Fruit fly (Drosophila melanogaster) whole organism, embryonic: ENCODE data around the gene CG13081.

Source experiments
- CG10267 ChIP-seq: fragments of 200-800 bp; sonication (Bioruptor generic); optimal IDR thresholded peaks from 2 replicates; lab custom pipeline; 2018; ENCODE audit warnings: missing biosample characterization, mild to moderate bottlenecking, missing genetic modification characterization, moderate library complexity
- CG10321 ChIP-seq: fragments of 200-800 bp; sonication (Bioruptor generic); IDR thresholded peaks from 2 replicates; pipeline ENCODE4 v1.3.6; 2022; ENCODE audit warnings: missing biosample characterization, missing genetic modification characterization
- CG10959 ChIP-seq: fragments of 200-800 bp; sonication (Bioruptor generic); IDR thresholded peaks from 2 replicates; pipeline ENCODE4 v1.3.6; 2022; ENCODE audit warnings: missing biosample characterization, missing genetic modification characterization
- CG12155 ChIP-seq: fragments of 200-800 bp; sonication (Bioruptor generic); optimal IDR thresholded peaks from 3 replicates; lab custom pipeline; 2016; ENCODE audit warnings: missing biosample characterization, missing genetic modification characterization
- CG13287 ChIP-seq: fragments of 200-800 bp; sonication (Bioruptor generic); IDR thresholded peaks from 2 replicates; pipeline ENCODE4 v1.3.6; 2022; ENCODE audit warnings: missing biosample characterization, missing genetic modification characterization; ENCODE audit not compliant: partially characterized antibody
- CG14667 ChIP-seq: fragments of 200-800 bp; sonication (Bioruptor generic); IDR thresholded peaks from 2 replicates; pipeline ENCODE4 v1.3.6; 2022; ENCODE audit warnings: missing biosample characterization, missing genetic modification characterization
- CG15073 ChIP-seq: fragments of 200-800 bp; sonication (Bioruptor generic); optimal IDR thresholded peaks from 2 replicates; lab custom pipeline; 2016; ENCODE audit warnings: missing biosample characterization, missing genetic modification characterization
- CG16779 ChIP-seq: fragments of 200-800 bp; sonication (Bioruptor generic); IDR thresholded peaks from 2 replicates; pipeline ENCODE4 v1.3.6; 2022; ENCODE audit warnings: missing biosample characterization, missing genetic modification characterization
- CG17328 ChIP-seq: fragments of 200-800 bp; sonication (Bioruptor generic); IDR thresholded peaks from 2 replicates; pipeline ENCODE4 v1.3.6; 2022; ENCODE audit warnings: missing biosample characterization, missing genetic modification characterization
- CG17361 ChIP-seq: fragments of 200-800 bp; sonication (Bioruptor generic); IDR thresholded peaks from 3 replicates; pipeline ENCODE4 v1.3.6; 2022; ENCODE audit warnings: missing biosample characterization, missing genetic modification characterization
- CG17802 ChIP-seq: fragments of 200-800 bp; sonication (Bioruptor generic); optimal IDR thresholded peaks from 2 replicates; lab custom pipeline; 2018; ENCODE audit warnings: missing biosample characterization, mild to moderate bottlenecking, missing genetic modification characterization, moderate library complexity
- CG18262 ChIP-seq: fragments of 200-800 bp; optimal IDR thresholded peaks from 3 replicates; lab custom pipeline; 2019; ENCODE audit warnings: missing biosample characterization, mild to moderate bottlenecking, missing genetic modification characterization, moderate library complexity
- CG2116 ChIP-seq: fragments of 200-800 bp; sonication (Bioruptor generic); optimal IDR thresholded peaks from 3 replicates; lab custom pipeline; 2018; ENCODE audit warnings: missing biosample characterization, mild to moderate bottlenecking, missing genetic modification characterization
- CG30403 ChIP-seq: fragments of 200-800 bp; sonication (Bioruptor generic); optimal IDR thresholded peaks from 3 replicates; lab custom pipeline; 2016; ENCODE audit warnings: missing biosample characterization, missing genetic modification characterization
- CG3838 ChIP-seq: fragments of 200-800 bp; sonication (Bioruptor generic); optimal IDR thresholded peaks from 3 replicates; lab custom pipeline; 2016; ENCODE audit warnings: missing biosample characterization, missing genetic modification characterization
- CG42726 ChIP-seq: fragments of 200-800 bp; sonication (Bioruptor generic); IDR thresholded peaks from 2 replicates; pipeline ENCODE4 v1.3.6; 2022; ENCODE audit warnings: missing biosample characterization, missing genetic modification characterization; ENCODE audit not compliant: partially characterized antibody
- CG8924 ChIP-seq: fragments of 200-800 bp; optimal IDR thresholded peaks from 3 replicates; lab custom pipeline; 2019; ENCODE audit warnings: missing biosample characterization, mild to moderate bottlenecking, missing genetic modification characterization, moderate library complexity
- Camta ChIP-seq: fragments of 200-800 bp; sonication (Bioruptor generic); optimal IDR thresholded peaks from 2 replicates; lab custom pipeline; 2016; ENCODE audit warnings: missing biosample characterization, missing genetic modification characterization
- D19B ChIP-seq: fragments of 200-800 bp; sonication (Bioruptor generic); optimal IDR thresholded peaks from 2 replicates; lab custom pipeline; 2017; ENCODE audit warnings: missing biosample characterization, mild to moderate bottlenecking, missing genetic modification characterization
- Ets65A ChIP-seq: fragments of 200-800 bp; sonication (Bioruptor generic); peaks from one replicate; lab custom pipeline; 2016; ENCODE audit warnings: missing biosample characterization, missing genetic modification characterization
- HHEX ChIP-seq: fragments of 200-800 bp; sonication (Bioruptor generic); optimal IDR thresholded peaks from 3 replicates; lab custom pipeline; 2017; ENCODE audit warnings: missing biosample characterization, mild to moderate bottlenecking, missing genetic modification characterization, missing genetic modification reagents
- HLH54F ChIP-seq: fragments of 200-800 bp; sonication (Bioruptor generic); optimal IDR thresholded peaks from 3 replicates; lab custom pipeline; 2016; ENCODE audit warnings: missing biosample characterization, missing genetic modification characterization
- HLHmδ ChIP-seq: fragments of 200-800 bp; sonication (Bioruptor generic); optimal IDR thresholded peaks from 2 replicates; lab custom pipeline; 2018; ENCODE audit warnings: missing biosample characterization, mild to moderate bottlenecking, missing genetic modification characterization, moderate library complexity
- Hmr ChIP-seq: fragments of 200-800 bp; sonication (Bioruptor generic); optimal IDR thresholded peaks from 3 replicates; lab custom pipeline; 2017; ENCODE audit warnings: mild to moderate bottlenecking, missing biosample characterization, missing genetic modification reagents, missing genetic modification characterization
- Max ChIP-seq: fragments of 200-800 bp; sonication (Bioruptor generic); optimal IDR thresholded peaks from 2 replicates; lab custom pipeline; 2016; ENCODE audit warnings: missing biosample characterization, mild to moderate bottlenecking, missing genetic modification characterization
- Ptx1 ChIP-seq: fragments of 200-800 bp; sonication (Bioruptor generic); IDR thresholded peaks from 2 replicates; pipeline ENCODE4 v1.3.6; 2022; ENCODE audit warnings: missing biosample characterization, missing genetic modification characterization
- Ravus ChIP-seq: fragments of 200-800 bp; sonication (Bioruptor generic); IDR thresholded peaks from 2 replicates; pipeline ENCODE4 v1.3.6; 2022; ENCODE audit warnings: missing biosample characterization, missing genetic modification characterization
- Rfx ChIP-seq: fragments of 200-800 bp; sonication (Bioruptor generic); IDR thresholded peaks from 2 replicates; pipeline ENCODE4 v1.3.6; 2022; ENCODE audit warnings: missing biosample characterization, missing genetic modification characterization
- Trl ChIP-seq, 3 experiments: fragments of >200 bp in 2 of 3; fragments of 200-800 bp in 1 of 3; sonication (Bioruptor generic) in 1 of 3; optimal IDR thresholded peaks; 2 replicates in 1 of 3; 3 replicates in 2 of 3; lab custom pipeline; 2016 to 2017; ENCODE audit warnings: missing biosample characterization in 1 of 3, missing genetic modification characterization in 1 of 3
- ab ChIP-seq: fragments of 200-800 bp; sonication (Bioruptor generic); optimal IDR thresholded peaks from 2 replicates; lab custom pipeline; 2016; ENCODE audit warnings: missing biosample characterization, missing genetic modification characterization
- al ChIP-seq: fragments of 200-800 bp; sonication (Bioruptor generic); IDR thresholded peaks from 2 replicates; pipeline ENCODE4 v1.3.6; 2022; ENCODE audit warnings: missing biosample characterization, missing genetic modification characterization
- bab2 ChIP-seq: fragments of 200-800 bp; sonication (Bioruptor generic); optimal IDR thresholded peaks from 2 replicates; lab custom pipeline; 2016; ENCODE audit warnings: missing biosample characterization, missing genetic modification characterization
- crol ChIP-seq: fragments of 200-800 bp; sonication (Bioruptor generic); IDR thresholded peaks from 2 replicates; pipeline ENCODE4 v1.3.6; 2022; ENCODE audit warnings: missing biosample characterization, missing genetic modification characterization
- da ChIP-seq: fragments of 200-800 bp; sonication (Bioruptor generic); optimal IDR thresholded peaks from 2 replicates; lab custom pipeline; 2016; ENCODE audit warnings: missing biosample characterization, missing genetic modification characterization
- dmrt11E ChIP-seq: fragments of 200-800 bp; sonication (Bioruptor generic); optimal IDR thresholded peaks from 3 replicates; lab custom pipeline; 2018; ENCODE audit warnings: missing biosample characterization, mild to moderate bottlenecking, missing genetic modification characterization, moderate library complexity
- ems ChIP-seq: fragments of 200-800 bp; sonication (Bioruptor generic); optimal IDR thresholded peaks from 3 replicates; lab custom pipeline; 2016; ENCODE audit warnings: missing biosample characterization, missing genetic modification characterization
- esg ChIP-seq: fragments of 200-800 bp; sonication (Bioruptor generic); conservative IDR thresholded peaks from 2 replicates; pipeline ENCODE4 v1.3.6; 2022; ENCODE audit warnings: missing biosample characterization, missing genetic modification characterization
- fd96Cb ChIP-seq: fragments of 200-800 bp; sonication (Bioruptor generic); optimal IDR thresholded peaks from 2 replicates; lab custom pipeline; 2018; ENCODE audit warnings: missing biosample characterization, mild to moderate bottlenecking, missing genetic modification characterization, moderate library complexity
- insv ChIP-seq, 2 experiments: fragments of 200-800 bp; sonication (Bioruptor generic); optimal IDR thresholded peaks; 3 replicates each; lab custom pipeline; 2016 to 2018; ENCODE audit warnings: missing biosample characterization in 2 of 2, missing genetic modification characterization in 2 of 2
- inv ChIP-seq: fragments of 200-800 bp; sonication (Bioruptor generic); IDR thresholded peaks from 2 replicates; pipeline ENCODE4 v1.3.6; 2022; ENCODE audit warnings: missing biosample characterization, missing genetic modification characterization; ENCODE audit not compliant: partially characterized antibody
- lmd ChIP-seq: fragments of 200-800 bp; sonication (Bioruptor generic); IDR thresholded peaks from 2 replicates; pipeline ENCODE4 v1.3.6; 2022; ENCODE audit warnings: missing biosample characterization, missing genetic modification characterization
- nerfin-1 ChIP-seq: fragments of 200-800 bp; sonication (Bioruptor generic); optimal IDR thresholded peaks from 3 replicates; lab custom pipeline; 2019; ENCODE audit warnings: missing biosample characterization, mild to moderate bottlenecking, missing genetic modification characterization, moderate library complexity
- org-1 ChIP-seq: fragments of 200-800 bp; sonication (Bioruptor generic); optimal IDR thresholded peaks from 2 replicates; lab custom pipeline; 2017; ENCODE audit warnings: missing biosample characterization, missing genetic modification characterization
- prd ChIP-seq, 3 experiments: fragments of >200 bp in 2 of 3; fragments of 200-800 bp in 1 of 3; sonication (Bioruptor generic) in 1 of 3; optimal IDR thresholded peaks in 2 of 3; IDR thresholded peaks in 1 of 3; 2 replicates in 2 of 3; 3 replicates in 1 of 3; pipeline versions ENCODE4 v1.3.6 to Lab custom; 2017 to 2022; ENCODE audit warnings: missing biosample characterization in 1 of 3, missing genetic modification characterization in 1 of 3
- pzg ChIP-seq: fragments of 200-800 bp; sonication (Bioruptor generic); optimal IDR thresholded peaks from 3 replicates; lab custom pipeline; 2018; ENCODE audit warnings: missing biosample characterization, mild to moderate bottlenecking, missing genetic modification characterization, moderate library complexity
- scrt ChIP-seq: fragments of 200-800 bp; sonication (Bioruptor generic); optimal IDR thresholded peaks from 2 replicates; lab custom pipeline; 2018; ENCODE audit warnings: missing biosample characterization, mild to moderate bottlenecking, missing genetic modification characterization, moderate library complexity
- ssp ChIP-seq: fragments of 200-800 bp; sonication (Bioruptor generic); IDR thresholded peaks from 2 replicates; pipeline ENCODE4 v1.3.6; 2022; ENCODE audit warnings: missing biosample characterization, missing genetic modification characterization
- tna ChIP-seq: fragments of 200-800 bp; sonication (Bioruptor generic); IDR thresholded peaks from 2 replicates; pipeline ENCODE4 v1.3.6; 2022; ENCODE audit warnings: missing biosample characterization, missing genetic modification characterization; ENCODE audit not compliant: partially characterized antibody
- ttk ChIP-seq: fragments of 200-800 bp; sonication (Bioruptor generic); IDR thresholded peaks from 2 replicates; pipeline ENCODE4 v2.1.2; 2022; ENCODE audit warnings: missing biosample characterization, missing genetic modification characterization
- tup ChIP-seq: fragments of 200-800 bp; sonication (Bioruptor generic); optimal IDR thresholded peaks from 2 replicates; lab custom pipeline; 2016; ENCODE audit warnings: missing biosample characterization, mild to moderate bottlenecking, missing genetic modification characterization, moderate library complexity

Gene CG13081

DNA sequence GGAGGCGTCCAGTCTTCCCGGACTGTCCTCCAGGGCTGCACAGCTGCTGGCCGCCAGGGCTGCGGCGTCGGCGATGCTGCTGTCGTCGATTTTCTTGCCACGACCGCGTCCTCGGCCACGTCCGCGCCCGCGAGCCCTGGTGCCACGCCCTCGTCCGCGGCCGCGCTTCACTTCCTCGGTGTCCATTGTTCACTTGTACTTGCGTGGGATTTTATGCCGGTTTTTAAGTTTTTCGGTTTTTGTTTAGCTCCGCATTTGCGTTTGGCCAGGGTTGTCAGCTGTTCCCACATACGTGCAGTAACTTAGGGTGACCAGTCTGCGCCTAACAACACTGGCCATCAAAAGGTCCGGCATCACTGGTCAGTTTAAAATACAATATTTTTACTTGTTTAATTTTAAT is 41.8 kb downstream of the CG13081 start, which contains the start of gene Hakai (continued):
- TF ChIP-seq crol (GFP tag; lab: Robert Waterston, UW) (0 out of 2 replicates have a peak, but pooled peaks have one; percentile 11), bab2 (GFP tag; lab: Kevin White, UChicago) (peak; percentile 72), HHEX (GFP tag; lab: Kevin White, UChicago) (peak; percentile 32), tup (GFP tag; lab: Kevin White, UChicago) (no peak), ttk (GFP tag; lab: Robert Waterston, UW) (no peak), CG8924 (peak; percentile 10), scrt (GFP tag; lab: Kevin White, UChicago) (no peak), Max (peak; percentile 46), nerfin-1 (peak; percentile 29), Camta (GFP tag; lab: Kevin White, UChicago) (peak; percentile 51), CG14667 (0 out of 2 replicates have a peak, but pooled peaks have one; percentile 26), HLH54F (peak; percentile 73), lmd (peak; percentile 63), CG18262 (tag; lab: Kevin White, UChicago) (peak; percentile 5), ab (GFP tag; lab: Kevin White, UChicago) (no peak), D19B (GFP tag; lab: Kevin White, UChicago) (no peak), Ravus (no peak), CG30403 (GFP tag; lab: Kevin White, UChicago) (peak; percentile 77), da (GFP tag; lab: Kevin White, UChicago) (peak; percentile 39), dmrt11E (peak; percentile 0), ssp (peak; percentile 57), CG3838 (GFP tag; lab: Kevin White, UChicago) (no peak), CG17328 (GFP tag; lab: Robert Waterston, UW) (no peak; the same call in 1 of the 2 replicates), Ets65A (GFP tag; lab: Kevin White, UChicago) (peak; percentile 94), CG10959 (GFP tag; lab: Robert Waterston, UW) (no peak), CG17802 (tag; lab: Kevin White, UChicago) (no peak), prd (optimal IDR thresholded peaks at IDR 0.05; lab: Kevin White, UChicago) (no peak), prd (GFP tag; IDR thresholded peaks at IDR 0.05; lab: Robert Waterston, UW) (peak; percentile 68), tna (GFP tag; lab: Robert Waterston, UW) (peak; percentile 41; the same call in 1 of the 2 replicates), HLHmδ (GFP tag; lab: Kevin White, UChicago) (no peak), CG2116 (GFP tag; lab: Kevin White, UChicago) (peak; percentile 15), inv (GFP tag; lab: Robert Waterston, UW) (0 out of 2 replicates have a peak, but pooled peaks have one; percentile 28), Hmr (GFP tag; lab: Kevin White, UChicago) (peak; percentile 40), pzg (GFP tag; lab: Kevin White, UChicago) (peak; percentile 81), CG17361 (GFP tag; lab: Robert Waterston, UW) (peak; percentile 69), Trl (optimal IDR thresholded peaks at IDR 0.05; lab: Kevin White, UChicago) (peak in 1 of 2 experiments; percentile 0), Trl (GFP tag; optimal IDR thresholded peaks at IDR 0.05; lab: Kevin White, UChicago) (peak; percentile 64), CG42726 (GFP tag; lab: Robert Waterston, UW) (no peak), CG12155 (peak; percentile 51), CG10321 (GFP tag; lab: Robert Waterston, UW) (peak; percentile 21; the same call in 1 of the 2 replicates), esg (GFP tag; lab: Robert Waterston, UW) (peak; percentile 48), al (peak; percentile 55; the same call in 1 of the 2 replicates), ems (GFP tag; lab: Kevin White, UChicago) (peak; percentile 75), org-1 (GFP tag; lab: Kevin White, UChicago) (no peak), CG13287 (GFP tag; lab: Robert Waterston, UW) (peak; percentile 65), CG10267 (peak; percentile 94), fd96Cb (peak; percentile 38), insv (GFP tag; optimal IDR thresholded peaks at IDR 0.05; lab: Kevin White, UChicago) (no peak), CG16779 (no peak), Rfx (GFP tag; lab: Robert Waterston, UW) (peak; percentile 80), CG15073 (GFP tag; lab: Kevin White, UChicago) (no peak), Ptx1 (GFP tag; lab: Robert Waterston, UW) (peak; percentile 62)
